Worm (Caenorhabditis elegans) whole organism, late embryonic: ENCODE results near the gene K09D9.3.

Experiments
- K02D7.2 ChIP-seq: sonication (generic microtip); optimal IDR thresholded peaks from 2 replicates; lab custom pipeline; 2017; ENCODE audit warnings: mild to moderate bottlenecking, missing genetic modification characterization, missing compliant biosample characterization
- elt-2 ChIP-seq: sonication (generic microtip); optimal IDR thresholded peaks from 2 replicates; lab custom pipeline; 2016; ENCODE audit warnings: missing genetic modification reagents, missing genetic modification characterization, missing compliant biosample characterization
- eyg-1 ChIP-seq: sonication (generic microtip); optimal IDR thresholded peaks from 2 replicates; lab custom pipeline; 2016; ENCODE audit warnings: missing genotype, missing genetic modification characterization, missing compliant biosample characterization
- pag-3 ChIP-seq: sonication (generic microtip); optimal IDR thresholded peaks from 2 replicates; lab custom pipeline; 2016; ENCODE audit warnings: missing compliant biosample characterization, missing genetic modification characterization, borderline replicate concordance
- sdc-2 ChIP-seq: sonication (generic microtip); optimal IDR thresholded peaks from 2 replicates; lab custom pipeline; 2016; ENCODE audit warnings: missing genotype, missing genetic modification characterization, missing compliant biosample characterization

- no peak for TF ChIP-seq sdc-2 (tag; lab: Kevin White, UChicago)
- no peak for TF ChIP-seq K02D7.2 (tag; lab: Kevin White, UChicago)
- TF ChIP-seq elt-2 (tag; lab: Kevin White, UChicago): no peak
- TF ChIP-seq eyg-1 (tag; lab: Kevin White, UChicago): no peak
- no peak for TF ChIP-seq pag-3 (tag; lab: Kevin White, UChicago)
These were observed 25.2 kb upstream of the K09D9.3 start, which contains the start of gene K09D9.9 for ce11 chrV:3994048-3994447.
